Worm (Caenorhabditis elegans) whole organism, late embryonic: ENCODE measurements around the gene Y46C8AL.11.
A peak's percentile ranks its signal among the peaks of the same experiment; 100 is the strongest.

Experiments
- C08G9.2 ChIP-seq: sonication (generic microtip); optimal IDR thresholded peaks from 2 replicates; lab custom pipeline; 2016; ENCODE audit warnings: mild to moderate bottlenecking, missing genetic modification characterization, moderate library complexity, missing compliant biosample characterization
- C38D4.7 ChIP-seq: fragments of 200-800 bp; sonication (Bioruptor generic); optimal IDR thresholded peaks from 2 replicates; lab custom pipeline; 2018; ENCODE audit warnings: mild to moderate bottlenecking, missing genetic modification characterization, moderate library complexity, missing compliant biosample characterization
- K02D7.2 ChIP-seq: sonication (generic microtip); optimal IDR thresholded peaks from 2 replicates; lab custom pipeline; 2017; ENCODE audit warnings: mild to moderate bottlenecking, missing genetic modification characterization, missing compliant biosample characterization
- T23F11.4 ChIP-seq: fragments of 200-800 bp; sonication (Bioruptor generic); optimal IDR thresholded peaks from 2 replicates; lab custom pipeline; 2018; ENCODE audit warnings: mild to moderate bottlenecking, missing genetic modification characterization, missing compliant biosample characterization
- ama-1 ChIP-seq: fragments of 150-350 bp; optimal IDR thresholded peaks from 2 replicates; lab custom pipeline; 2014
- ceh-19 ChIP-seq: fragments of 200-800 bp; sonication (Bioruptor generic); optimal IDR thresholded peaks from 2 replicates; lab custom pipeline; 2018; ENCODE audit warnings: mild to moderate bottlenecking, missing genetic modification characterization, missing compliant biosample characterization
- ceh-30 ChIP-seq: fragments of 150-350 bp; optimal IDR thresholded peaks from 2 replicates; lab custom pipeline; 2014; ENCODE audit warnings: missing biosample characterization, missing genetic modification characterization
- ceh-31 ChIP-seq: sonication (generic microtip); optimal IDR thresholded peaks from 2 replicates; lab custom pipeline; 2016; ENCODE audit warnings: missing genetic modification characterization, missing compliant biosample characterization
- ceh-34 ChIP-seq: sonication (generic microtip); optimal IDR thresholded peaks from 2 replicates; lab custom pipeline; 2016; ENCODE audit warnings: mild to moderate bottlenecking, missing genetic modification characterization, missing compliant biosample characterization
- ceh-45 ChIP-seq: fragments of 200-800 bp; sonication (Bioruptor generic); IDR thresholded peaks from 2 replicates; pipeline ENCODE4 v1.3.6; 2022; ENCODE audit warnings: missing genetic modification reagents, missing genetic modification characterization, missing compliant biosample characterization
- ceh-48 ChIP-seq: sonication (generic microtip); optimal IDR thresholded peaks from 2 replicates; lab custom pipeline; 2016; ENCODE audit warnings: missing genetic modification characterization, inconsistent platforms, missing compliant biosample characterization
- ceh-9 ChIP-seq: sonication (generic microtip); optimal IDR thresholded peaks from 2 replicates; lab custom pipeline; 2016; ENCODE audit warnings: mild to moderate bottlenecking, missing genetic modification characterization, inconsistent platforms, missing compliant biosample characterization
- che-1 ChIP-seq: sonication (generic microtip); optimal IDR thresholded peaks from 2 replicates; lab custom pipeline; 2016; ENCODE audit warnings: mild to moderate bottlenecking, missing genetic modification characterization, missing compliant biosample characterization
- dve-1 ChIP-seq: sonication (generic microtip); optimal IDR thresholded peaks from 2 replicates; lab custom pipeline; 2017; ENCODE audit warnings: antibody characterized with exemption, mild to moderate bottlenecking, missing genetic modification characterization, missing compliant biosample characterization
- elt-2 ChIP-seq: sonication (generic microtip); optimal IDR thresholded peaks from 2 replicates; lab custom pipeline; 2016; ENCODE audit warnings: missing genetic modification reagents, missing genetic modification characterization, missing compliant biosample characterization
- fkh-6 ChIP-seq: sonication (generic microtip); optimal IDR thresholded peaks from 2 replicates; lab custom pipeline; 2016; ENCODE audit warnings: missing genetic modification characterization, missing compliant biosample characterization
- hlh-15 ChIP-seq: sonication (generic microtip); optimal IDR thresholded peaks from 2 replicates; lab custom pipeline; 2016; ENCODE audit warnings: missing genetic modification characterization, missing compliant biosample characterization
- hlh-8 ChIP-seq: sonication (generic microtip); optimal IDR thresholded peaks from 2 replicates; lab custom pipeline; 2016; ENCODE audit warnings: missing genotype, missing genetic modification characterization, missing compliant biosample characterization
- lim-6 ChIP-seq: sonication (generic microtip); optimal IDR thresholded peaks from 2 replicates; lab custom pipeline; 2016; ENCODE audit warnings: missing genetic modification characterization, missing compliant biosample characterization
- lin-11 ChIP-seq: fragments of 200-800 bp; sonication (Bioruptor generic); optimal IDR thresholded peaks from 2 replicates; lab custom pipeline; 2018; ENCODE audit warnings: mild to moderate bottlenecking, missing genetic modification characterization, missing compliant biosample characterization
- madf-2 ChIP-seq: sonication (generic microtip); optimal IDR thresholded peaks from 2 replicates; lab custom pipeline; 2017; ENCODE audit warnings: missing genetic modification characterization, missing compliant biosample characterization
- nfya-1 ChIP-seq: sonication (generic microtip); optimal IDR thresholded peaks from 2 replicates; lab custom pipeline; 2017; ENCODE audit warnings: missing genetic modification characterization, mild to moderate bottlenecking, missing compliant biosample characterization, antibody characterized with exemption, moderate library complexity
- nhr-11 ChIP-seq: fragments of 150-350 bp; optimal IDR thresholded peaks from 2 replicates; lab custom pipeline; 2014; ENCODE audit warnings: missing biosample characterization, missing genetic modification characterization
- nhr-232 ChIP-seq: sonication (generic microtip); optimal IDR thresholded peaks from 2 replicates; lab custom pipeline; 2016; ENCODE audit warnings: missing genetic modification characterization, missing compliant biosample characterization
- odd-2 ChIP-seq: sonication (generic microtip); optimal IDR thresholded peaks from 2 replicates; lab custom pipeline; 2017; ENCODE audit warnings: antibody characterized with exemption, mild to moderate bottlenecking, missing genetic modification characterization, missing compliant biosample characterization
- pat-9 ChIP-seq: fragments of 200-800 bp; sonication (Bioruptor generic); optimal IDR thresholded peaks from 2 replicates; lab custom pipeline; 2018; ENCODE audit warnings: mild to moderate bottlenecking, missing genetic modification characterization, moderate library complexity, missing compliant biosample characterization
- pha-2 ChIP-seq: sonication (generic microtip); optimal IDR thresholded peaks from 2 replicates; lab custom pipeline; 2017; ENCODE audit warnings: mild to moderate bottlenecking, missing genetic modification characterization, missing compliant biosample characterization
- pqm-1 ChIP-seq: sonication (generic microtip); optimal IDR thresholded peaks from 2 replicates; lab custom pipeline; 2016; ENCODE audit warnings: missing genetic modification characterization, missing compliant biosample characterization
- pros-1 ChIP-seq: fragments of 150-350 bp; optimal IDR thresholded peaks from 2 replicates; lab custom pipeline; 2014; ENCODE audit warnings: missing biosample characterization, missing genetic modification reagents, missing genetic modification characterization
- rnt-1 ChIP-seq: sonication (generic microtip); optimal IDR thresholded peaks from 2 replicates; lab custom pipeline; 2016; ENCODE audit warnings: missing genetic modification characterization, missing compliant biosample characterization
- sdc-2 ChIP-seq: sonication (generic microtip); optimal IDR thresholded peaks from 2 replicates; lab custom pipeline; 2016; ENCODE audit warnings: missing genotype, missing genetic modification characterization, missing compliant biosample characterization
- sox-4 ChIP-seq: sonication (generic microtip); optimal IDR thresholded peaks from 2 replicates; lab custom pipeline; 2017; ENCODE audit warnings: mild to moderate bottlenecking, missing genetic modification characterization, inconsistent platforms, missing compliant biosample characterization
- syd-9 ChIP-seq: sonication (generic microtip); optimal IDR thresholded peaks from 2 replicates; lab custom pipeline; 2016; ENCODE audit warnings: mild to moderate bottlenecking, missing genetic modification characterization, moderate library complexity, missing compliant biosample characterization
- tbx-2 ChIP-seq: sonication (generic microtip); optimal IDR thresholded peaks from 2 replicates; lab custom pipeline; 2016; ENCODE audit warnings: missing genetic modification characterization, missing compliant biosample characterization
- unc-55 ChIP-seq: sonication (generic microtip); optimal IDR thresholded peaks from 2 replicates; lab custom pipeline; 2017; ENCODE audit warnings: missing biosample characterization, missing genetic modification reagents, missing genetic modification characterization
- zip-5 ChIP-seq: sonication (generic microtip); optimal IDR thresholded peaks from 2 replicates; lab custom pipeline; 2016; ENCODE audit warnings: missing genetic modification characterization, missing compliant biosample characterization

Y46C8AL.11 gene

ce11 chrIV:3943003-3943402, at the start of gene Y46C8AL.11:
Gene Y46C8AL.11 (plus strand): TSS chrIV:3943303.
- TF ChIP-seq lin-11 (tag; lab: Kevin White, UChicago) (no peak), nfya-1 (no peak), fkh-6 (tag; lab: Kevin White, UChicago) (no peak), ceh-45 (GFP tag; lab: Robert Waterston, UW) (no peak), C38D4.7 (no peak), ceh-9 (no peak), syd-9 (no peak)

DNA sequence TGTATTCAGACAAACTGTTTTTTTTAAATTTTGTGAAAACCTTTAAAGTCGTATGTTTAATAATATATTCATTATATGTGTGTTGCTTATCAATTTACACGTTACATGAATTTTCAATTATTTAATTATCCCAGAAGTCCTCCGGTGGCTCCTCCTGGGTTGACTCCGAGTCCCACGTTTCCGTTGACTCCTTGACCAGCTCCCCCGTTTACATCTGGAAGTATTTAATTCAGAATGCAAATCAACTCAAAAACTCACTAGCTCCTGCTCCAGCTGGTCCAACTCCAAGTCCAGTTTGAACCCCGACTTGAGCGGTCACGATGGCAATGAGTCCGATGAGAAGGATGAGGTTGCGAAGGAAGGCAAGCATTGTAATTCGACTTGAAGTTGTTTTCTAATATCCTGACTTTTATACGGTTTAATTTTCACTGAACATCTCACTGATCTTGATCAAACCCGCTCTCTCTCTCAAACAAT, 49.1 kb upstream of the Y46C8AL.11 start, which contains the start of gene F56D6.8:
F56D6.8 (minus strand) TSS at position 427 of the 477 bp plus-strand sequence.
- no peak for TF ChIP-seq odd-2 (tag; lab: Kevin White, UChicago)
- TF ChIP-seq pros-1 (tag; lab: Kevin White, UChicago) = no peak
- TF ChIP-seq madf-2 (tag; lab: Kevin White, UChicago) = no peak
- TF ChIP-seq hlh-8 (tag; lab: Kevin White, UChicago) = no peak
- TF ChIP-seq ceh-48 = no peak
- no peak for TF ChIP-seq C08G9.2 (tag; lab: Kevin White, UChicago)
- TF ChIP-seq zip-5 (tag; lab: Kevin White, UChicago) = no peak

- TF ChIP-seq rnt-1 (tag; lab: Kevin White, UChicago) = no peak
- TF ChIP-seq sdc-2 (tag; lab: Kevin White, UChicago) = no peak
- no peak for TF ChIP-seq ceh-48
- TF ChIP-seq, all 69 proteins: peak for 0
Measured at ce11 chrIV:3894770-3895169, 48.3 kb upstream of the Y46C8AL.11 start, which contains the start of gene dct-8. Gene dct-8 (plus strand): TSS chrIV:3895070.

DNA sequence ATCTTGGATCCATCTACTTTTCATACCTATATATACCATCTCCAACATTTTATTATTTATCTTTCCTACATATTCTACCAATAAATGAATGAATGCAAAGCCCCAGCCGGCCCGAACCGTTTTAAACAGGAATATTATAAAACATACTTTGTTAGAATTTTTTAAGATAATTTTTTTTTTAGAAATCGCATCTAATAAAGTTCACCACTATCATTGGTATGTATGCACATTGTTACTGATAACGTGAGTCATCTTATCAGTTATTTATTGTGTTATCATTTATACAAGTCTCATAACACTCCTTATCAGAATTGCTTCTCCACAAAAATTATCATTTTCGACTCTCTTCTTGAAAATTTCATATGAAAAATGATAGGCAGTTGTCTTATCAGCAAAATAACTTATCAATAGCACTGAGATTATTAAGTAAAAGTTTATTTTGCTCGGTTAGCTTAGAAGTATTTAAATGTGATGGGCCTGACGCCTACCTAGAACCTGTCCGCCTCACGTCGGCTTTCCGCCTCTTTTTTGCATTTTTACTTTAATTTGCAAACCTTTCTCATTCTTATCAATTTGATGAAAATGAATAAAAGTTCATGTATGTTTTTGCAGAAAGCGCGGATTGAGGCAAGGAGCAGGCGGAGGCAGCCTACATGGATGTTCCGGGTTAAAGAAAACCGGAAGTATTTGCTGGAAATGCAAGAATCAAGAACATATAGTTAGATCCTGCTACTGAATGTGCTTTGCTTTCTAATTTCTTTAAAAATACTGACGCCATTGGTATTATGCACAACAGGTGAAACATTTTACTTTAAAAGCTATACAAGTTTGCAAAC, 43.2 kb upstream of the Y46C8AL.11 start, which contains the start of gene srz-62:
srz-62 (plus strand) TSS at position 786 of the 836 bp plus-strand sequence.
- TF ChIP-seq elt-2 (tag; lab: Kevin White, UChicago) (peak; percentile 100), nhr-232 (tag; lab: Kevin White, UChicago) (no peak), ceh-34 (tag; lab: Kevin White, UChicago) (no peak), sox-4 (tag; lab: Kevin White, UChicago) (no peak), pha-2 (tag; lab: Kevin White, UChicago) (no peak), lin-11 (tag; lab: Kevin White, UChicago) (no peak), ceh-19 (GFP tag; lab: Kevin White, UChicago) (no peak), fkh-6 (tag; lab: Kevin White, UChicago) (no peak), tbx-2 (no peak), sdc-2 (tag; lab: Kevin White, UChicago) (no peak), K02D7.2 (tag; lab: Kevin White, UChicago) (no peak), ceh-30 (tag; lab: Kevin White, UChicago) (no peak), lim-6 (tag; lab: Kevin White, UChicago) (no peak), ceh-31 (tag; lab: Kevin White, UChicago) (no peak), T23F11.4 (GFP tag; lab: Kevin White, UChicago) (no peak), pros-1 (tag; lab: Kevin White, UChicago) (no peak), zip-5 (tag; lab: Kevin White, UChicago) (peak; percentile 20), pqm-1 (peak; percentile 82), hlh-15 (tag; lab: Kevin White, UChicago) (no peak), unc-55 (GFP tag; lab: Kevin White, UChicago) (no peak), ceh-48 (no peak), che-1 (tag; lab: Kevin White, UChicago) (no peak)

DNA sequence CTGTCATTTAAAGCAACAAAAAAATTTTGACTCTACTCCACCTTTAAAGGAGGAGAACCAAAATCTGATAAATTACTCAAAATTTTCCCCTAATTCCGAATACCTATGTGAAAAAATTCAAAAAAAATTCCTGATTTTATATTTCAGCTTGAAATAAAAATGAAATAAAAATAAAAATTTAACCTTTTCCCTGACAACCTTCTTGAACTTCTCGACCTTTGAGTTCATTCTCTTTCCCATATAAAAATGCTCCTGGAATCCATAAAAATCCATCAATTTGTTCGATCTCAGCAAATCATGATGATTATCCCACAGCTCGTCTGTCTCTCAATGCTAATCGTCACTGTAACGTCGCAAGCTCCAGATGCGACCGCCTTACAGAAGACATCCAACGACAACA, 40.1 kb upstream of the Y46C8AL.11 start, which contains the start of gene F56D6.6:
F56D6.6 (plus strand) TSS at position 301 of the 400 bp plus-strand sequence.
- no peak for TF ChIP-seq unc-55 (GFP tag; lab: Kevin White, UChicago)
- no peak for TF ChIP-seq fkh-6 (tag; lab: Kevin White, UChicago)
- TF ChIP-seq pat-9 = no peak
- no peak for TF ChIP-seq ceh-45 (GFP tag; lab: Robert Waterston, UW)
- no peak for TF ChIP-seq ceh-19 (GFP tag; lab: Kevin White, UChicago)
- TF ChIP-seq nhr-11 = no peak
- no peak for TF ChIP-seq ama-1 (lab: Kevin White, UChicago)
- no peak for TF ChIP-seq dve-1 (tag; lab: Kevin White, UChicago)
